Fruit fly (Drosophila melanogaster) whole organism, embryonic: ENCODE data around the gene Gs2.
A peak's percentile ranks its signal among the peaks of the same experiment; 100 is the strongest.

ENCODE experiments used
- Asciz ChIP-seq: fragments of 200-800 bp; sonication (Bioruptor generic); optimal IDR thresholded peaks from 2 replicates; lab custom pipeline; 2017; ENCODE audit warnings: missing biosample characterization, mild to moderate bottlenecking, missing genetic modification characterization, missing genetic modification reagents
- Awh ChIP-seq: fragments of 200-800 bp; sonication (Bioruptor generic); IDR thresholded peaks from 2 replicates; pipeline ENCODE4, ENCODE4 v1.3.6; 2022; ENCODE audit warnings: missing biosample characterization, missing genetic modification characterization
- CG11696 ChIP-seq: fragments of 200-800 bp; sonication (Bioruptor generic); IDR thresholded peaks from 2 replicates; pipeline ENCODE4 v1.3.6; 2022; ENCODE audit warnings: missing biosample characterization, missing genetic modification characterization
- CG1233 ChIP-seq: fragments of 200-800 bp; sonication (Bioruptor generic); optimal IDR thresholded peaks from 4 replicates; lab custom pipeline; 2018; ENCODE audit warnings: missing biosample characterization, mild to moderate bottlenecking, missing genetic modification characterization
- CG12769 ChIP-seq: fragments of 200-800 bp; sonication (Bioruptor generic); optimal IDR thresholded peaks from 2 replicates; lab custom pipeline; 2019; ENCODE audit warnings: missing biosample characterization, mild to moderate bottlenecking, missing genetic modification characterization, moderate library complexity
- CG13775 ChIP-seq: fragments of 200-800 bp; sonication (Bioruptor generic); optimal IDR thresholded peaks from 3 replicates; lab custom pipeline; 2017; ENCODE audit warnings: missing biosample characterization, mild to moderate bottlenecking, missing genetic modification characterization
- CG17385 ChIP-seq: fragments of 200-800 bp; sonication (Bioruptor generic); optimal IDR thresholded peaks from 3 replicates; lab custom pipeline; 2018; ENCODE audit warnings: missing biosample characterization, mild to moderate bottlenecking, missing genetic modification characterization
- CG2678 ChIP-seq: fragments of 200-800 bp; sonication (Bioruptor generic); optimal IDR thresholded peaks from 3 replicates; lab custom pipeline; 2019; ENCODE audit warnings: missing biosample characterization, mild to moderate bottlenecking, missing genetic modification characterization, moderate library complexity
- CG3065 ChIP-seq: fragments of 200-800 bp; sonication (Bioruptor generic); optimal IDR thresholded peaks from 2 replicates; lab custom pipeline; 2016; ENCODE audit warnings: missing biosample characterization, missing genetic modification characterization
- CG32767 ChIP-seq: fragments of 200-800 bp; sonication (Bioruptor generic); IDR thresholded peaks from 2 replicates; pipeline ENCODE4 v1.3.6; 2022; ENCODE audit warnings: missing biosample characterization, missing genetic modification characterization
- CG42726 ChIP-seq: fragments of 200-800 bp; sonication (Bioruptor generic); IDR thresholded peaks from 2 replicates; pipeline ENCODE4 v1.3.6; 2022; ENCODE audit warnings: missing biosample characterization, missing genetic modification characterization; ENCODE audit not compliant: partially characterized antibody
- CG43689 ChIP-seq: fragments of 200-800 bp; sonication (Bioruptor generic); IDR thresholded peaks from 2 replicates; pipeline ENCODE4 v1.3.6; 2022; ENCODE audit warnings: missing biosample characterization, missing genetic modification characterization
- CG4854 ChIP-seq: fragments of 200-800 bp; sonication (Bioruptor generic); optimal IDR thresholded peaks from 2 replicates; lab custom pipeline; 2016; ENCODE audit warnings: missing biosample characterization, missing genetic modification characterization, inconsistent platforms
- CG5953 ChIP-seq: fragments of 200-800 bp; sonication (Bioruptor generic); IDR thresholded peaks from 2 replicates; pipeline ENCODE4 v1.3.6; 2022; ENCODE audit warnings: missing biosample characterization, missing genetic modification characterization
- CG6175 ChIP-seq: fragments of 200-800 bp; sonication (Bioruptor generic); IDR thresholded peaks from 3 replicates; pipeline ENCODE4 v1.3.6; 2022; ENCODE audit warnings: missing biosample characterization, missing genetic modification characterization
- CG8281 ChIP-seq: fragments of 200-800 bp; sonication (Bioruptor generic); optimal IDR thresholded peaks from 2 replicates; lab custom pipeline; 2018; ENCODE audit warnings: missing biosample characterization, mild to moderate bottlenecking, missing genetic modification characterization, moderate library complexity
- Drgx ChIP-seq: fragments of 200-800 bp; sonication (Bioruptor generic); IDR thresholded peaks from 2 replicates; pipeline ENCODE4 v1.3.6; 2022; ENCODE audit warnings: missing biosample characterization, missing genetic modification characterization
- E2f1 ChIP-seq: fragments of 200-800 bp; sonication (Bioruptor generic); IDR thresholded peaks from 2 replicates; pipeline ENCODE4 v1.3.6; 2022; ENCODE audit warnings: missing biosample characterization, missing genetic modification characterization
- GATAe ChIP-seq: fragments of 200-800 bp; sonication (Bioruptor generic); conservative IDR thresholded peaks from 2 replicates; pipeline ENCODE4 v1.3.6; 2022; ENCODE audit warnings: missing biosample characterization, missing genetic modification characterization
- Hand ChIP-seq: fragments of 200-800 bp; sonication (Bioruptor generic); optimal IDR thresholded peaks from 2 replicates; lab custom pipeline; 2017; ENCODE audit warnings: mild to moderate bottlenecking, missing biosample characterization, missing genetic modification reagents, missing genetic modification characterization
- Hr78 ChIP-seq, 2 experiments: fragments of 200-800 bp in 1 of 2; fragments of >200 bp in 1 of 2; sonication (Bioruptor generic) in 1 of 2; optimal IDR thresholded peaks; 2 replicates each; lab custom pipeline; 2017 to 2019; ENCODE audit warnings: missing biosample characterization in 2 of 2, missing genetic modification characterization in 2 of 2, mild to moderate bottlenecking in 1 of 2, moderate library complexity in 1 of 2
- Lpt ChIP-seq: fragments of >200 bp; optimal IDR thresholded peaks from 2 replicates; lab custom pipeline; 2018; ENCODE audit warnings: missing biosample characterization, missing genetic modification characterization
- NC2α ChIP-seq: fragments of 200-800 bp; sonication (Bioruptor generic); optimal IDR thresholded peaks from 2 replicates; lab custom pipeline; 2016; ENCODE audit warnings: missing biosample characterization, missing genetic modification characterization
- Nf-YB ChIP-seq: fragments of 200-800 bp; sonication (Bioruptor generic); optimal IDR thresholded peaks from 3 replicates; lab custom pipeline; 2019; ENCODE audit warnings: missing biosample characterization, mild to moderate bottlenecking, missing genetic modification characterization, moderate library complexity
- Nf-YC ChIP-seq: fragments of 200-800 bp; optimal IDR thresholded peaks from 3 replicates; lab custom pipeline; 2019; ENCODE audit warnings: missing biosample characterization, mild to moderate bottlenecking, missing genetic modification characterization, moderate library complexity
- Pdp1 ChIP-seq, 2 experiments: fragments of 200-800 bp; sonication (Bioruptor generic); optimal IDR thresholded peaks; 3 replicates each; lab custom pipeline; 2016; ENCODE audit warnings: missing biosample characterization in 2 of 2, missing genetic modification characterization in 2 of 2, mild to moderate bottlenecking in 1 of 2, moderate library complexity in 1 of 2
- Side ChIP-seq: fragments of 200-800 bp; sonication (Bioruptor generic); optimal IDR thresholded peaks from 2 replicates; lab custom pipeline; 2016; ENCODE audit warnings: missing biosample characterization, missing genetic modification characterization
- Six4 ChIP-seq: fragments of 200-800 bp; sonication (Bioruptor generic); optimal IDR thresholded peaks from 2 replicates; lab custom pipeline; 2016; ENCODE audit warnings: missing biosample characterization, missing genetic modification characterization
- Stat92E ChIP-seq, 3 experiments: fragments of >200 bp in 2 of 3; fragments of 200-800 bp in 1 of 3; sonication (Bioruptor generic) in 1 of 3; optimal IDR thresholded peaks; 2 replicates each; lab custom pipeline; 2017 to 2019; ENCODE audit warnings: missing biosample characterization in 3 of 3, missing genetic modification characterization in 3 of 3, mild to moderate bottlenecking in 1 of 3, moderate library complexity in 1 of 3
- bsh ChIP-seq, 2 experiments: fragments of 200-800 bp; sonication (Bioruptor generic); optimal IDR thresholded peaks; 2 replicates each; lab custom pipeline; 2017 to 2018; ENCODE audit warnings: mild to moderate bottlenecking in 2 of 2, missing biosample characterization in 2 of 2, missing genetic modification characterization in 2 of 2, moderate library complexity in 1 of 2
- cg ChIP-seq: fragments of 200-800 bp; sonication (Bioruptor generic); optimal IDR thresholded peaks from 3 replicates; lab custom pipeline; 2019; ENCODE audit warnings: missing biosample characterization, mild to moderate bottlenecking, missing genetic modification characterization, moderate library complexity
- crc ChIP-seq: fragments of 200-800 bp; sonication (Bioruptor generic); optimal IDR thresholded peaks from 2 replicates; lab custom pipeline; 2016; ENCODE audit warnings: missing biosample characterization, missing genetic modification characterization
- dan ChIP-seq: fragments of 200-800 bp; sonication (Bioruptor generic); IDR thresholded peaks from 2 replicates; pipeline ENCODE4 v1.3.6; 2022; ENCODE audit warnings: missing biosample characterization, missing genetic modification characterization
- dpn ChIP-seq, 2 experiments: fragments of 200-800 bp; sonication (Bioruptor generic); optimal IDR thresholded peaks; 3 replicates each; lab custom pipeline; 2016; ENCODE audit warnings: missing biosample characterization in 2 of 2, missing genetic modification characterization in 2 of 2
- fd102C ChIP-seq: fragments of 200-800 bp; sonication (Bioruptor generic); optimal IDR thresholded peaks from 2 replicates; lab custom pipeline; 2018; ENCODE audit warnings: missing biosample characterization, mild to moderate bottlenecking, missing genetic modification characterization, moderate library complexity
- gcm2 ChIP-seq: fragments of 200-800 bp; sonication (Bioruptor generic); optimal IDR thresholded peaks from 2 replicates; lab custom pipeline; 2016; ENCODE audit warnings: missing biosample characterization, missing genetic modification characterization
- grn ChIP-seq: fragments of 200-800 bp; sonication (Bioruptor generic); optimal IDR thresholded peaks from 3 replicates; lab custom pipeline; 2017; ENCODE audit warnings: missing biosample characterization, missing genetic modification characterization
- inv ChIP-seq: fragments of 200-800 bp; sonication (Bioruptor generic); IDR thresholded peaks from 2 replicates; pipeline ENCODE4 v1.3.6; 2022; ENCODE audit warnings: missing biosample characterization, missing genetic modification characterization; ENCODE audit not compliant: partially characterized antibody
- jigr1 ChIP-seq: fragments of 200-800 bp; sonication (Bioruptor generic); IDR thresholded peaks from 3 replicates; pipeline ENCODE4 v1.3.6; 2022; ENCODE audit warnings: missing biosample characterization, missing genetic modification characterization
- jumu ChIP-seq: fragments of 200-800 bp; sonication (Bioruptor generic); optimal IDR thresholded peaks from 3 replicates; lab custom pipeline; 2016; ENCODE audit warnings: missing biosample characterization, missing genetic modification characterization
- ken ChIP-seq: fragments of 200-800 bp; sonication (Bioruptor generic); IDR thresholded peaks from 3 replicates; pipeline ENCODE4 v1.3.6; 2022; ENCODE audit warnings: missing biosample characterization, missing genetic modification characterization
- lab ChIP-seq: fragments of 200-800 bp; sonication (Bioruptor generic); optimal IDR thresholded peaks from 3 replicates; lab custom pipeline; 2017; ENCODE audit warnings: missing biosample characterization, missing genetic modification characterization, mild to moderate bottlenecking, moderate library complexity, missing genetic modification reagents
- lmd ChIP-seq: fragments of 200-800 bp; sonication (Bioruptor generic); IDR thresholded peaks from 2 replicates; pipeline ENCODE4 v1.3.6; 2022; ENCODE audit warnings: missing biosample characterization, missing genetic modification characterization
- nerfin-1 ChIP-seq: fragments of 200-800 bp; sonication (Bioruptor generic); optimal IDR thresholded peaks from 3 replicates; lab custom pipeline; 2019; ENCODE audit warnings: missing biosample characterization, mild to moderate bottlenecking, missing genetic modification characterization, moderate library complexity
- sug ChIP-seq: fragments of 200-800 bp; optimal IDR thresholded peaks from 2 replicates; lab custom pipeline; 2019; ENCODE audit warnings: missing biosample characterization, mild to moderate bottlenecking, missing genetic modification characterization, moderate library complexity
- wdn ChIP-seq: fragments of 200-800 bp; sonication (Bioruptor generic); IDR thresholded peaks from 2 replicates; pipeline ENCODE4 v1.3.6; 2022; ENCODE audit warnings: missing biosample characterization, missing genetic modification characterization
- wek ChIP-seq: fragments of 200-800 bp; sonication (Bioruptor generic); optimal IDR thresholded peaks from 3 replicates; lab custom pipeline; 2018; ENCODE audit warnings: missing biosample characterization, mild to moderate bottlenecking, missing genetic modification characterization, moderate library complexity
- z ChIP-seq: fragments of 200-800 bp; sonication (Bioruptor generic); IDR thresholded peaks from 3 replicates; pipeline ENCODE4 v1.3.6; 2022; ENCODE audit warnings: missing biosample characterization, missing genetic modification characterization
- zen2 ChIP-seq: fragments of 200-800 bp; sonication (Bioruptor generic); IDR thresholded peaks from 3 replicates; pipeline ENCODE4 v1.3.6; 2022; ENCODE audit warnings: missing biosample characterization, missing genetic modification characterization; ENCODE audit not compliant: partially characterized antibody
- zf30C ChIP-seq: fragments of 200-800 bp; sonication (Bioruptor generic); optimal IDR thresholded peaks from 3 replicates; lab custom pipeline; 2018; ENCODE audit warnings: missing biosample characterization, mild to moderate bottlenecking, missing genetic modification characterization

The Gs2 gene

dm6 chrX:11427282-11427689, 4.7 kb downstream of the Gs2 start (continued):
- TF ChIP-seq zen2 (GFP tag; lab: Robert Waterston, UW) (no peak), CG5953 (no peak), lmd (no peak), sug (tag; lab: Kevin White, UChicago) (peak; percentile 91), CG43689 (GFP tag; lab: Robert Waterston, UW) (no peak), CG3065 (no peak), Drgx (0 out of 2 replicates have a peak, but pooled peaks have one; percentile 13), CG32767 (0 out of 2 replicates have a peak, but pooled peaks have one; percentile 16), Side (GFP tag; lab: Kevin White, UChicago) (peak; percentile 50), lab (GFP tag; lab: Kevin White, UChicago) (peak; percentile 82), CG8281 (tag; lab: Kevin White, UChicago) (peak; percentile 18), NC2α (no peak), CG4854 (no peak), Stat92E (GFP tag; optimal IDR thresholded peaks at IDR 0.05; lab: Kevin White, UChicago) (no peak), dan (no peak), z (GFP tag; lab: Robert Waterston, UW) (no peak), Pdp1 (GFP tag; optimal IDR thresholded peaks at IDR 0.05; lab: Kevin White, UChicago) (peak in 1 of 2 experiments; percentile 52), CG12769 (tag; lab: Kevin White, UChicago) (peak; percentile 57), jumu (GFP tag; lab: Kevin White, UChicago) (no peak), CG1233 (GFP tag; lab: Kevin White, UChicago) (peak; percentile 14), inv (no peak), wek (peak; percentile 66), bsh (GFP tag; optimal IDR thresholded peaks at IDR 0.05; lab: Kevin White, UChicago) (peak in 1 of 2 experiments; percentile 63), cg (GFP tag; lab: Kevin White, UChicago) (peak; percentile 89), CG42726 (GFP tag; lab: Robert Waterston, UW) (no peak), grn (GFP tag; lab: Kevin White, UChicago) (peak; percentile 65), Hr78 (GFP tag; optimal IDR thresholded peaks at IDR 0.05; lab: Kevin White, UChicago) (peak in 1 of 2 experiments; percentile 23), dpn (GFP tag; optimal IDR thresholded peaks at IDR 0.05; lab: Kevin White, UChicago) (peak in 1 of 2 experiments; percentile 5), CG17385 (GFP tag; lab: Kevin White, UChicago) (peak; percentile 30), Asciz (GFP tag; lab: Kevin White, UChicago) (peak; percentile 67), Lpt (GFP tag; lab: Kevin White, UChicago) (no peak), Six4 (GFP tag; lab: Kevin White, UChicago) (no peak), CG11696 (no peak), nerfin-1 (tag; lab: Kevin White, UChicago) (no peak), wdn (no peak), Hand (GFP tag; lab: Kevin White, UChicago) (no peak), jigr1 (GFP tag; lab: Robert Waterston, UW) (no peak), zf30C (GFP tag; lab: Kevin White, UChicago) (no peak), fd102C (GFP tag; lab: Kevin White, UChicago) (no peak), Nf-YC (tag; lab: Kevin White, UChicago) (peak; percentile 14), CG2678 (peak; percentile 62), Nf-YB (GFP tag; lab: Kevin White, UChicago) (peak; percentile 3), E2f1 (GFP tag; lab: Robert Waterston, UW) (no peak), GATAe (GFP tag; lab: Robert Waterston, UW) (peak; percentile 66; the same call in 1 of the 2 replicates), crc (GFP tag; lab: Kevin White, UChicago) (no peak), Awh (GFP tag; lab: Robert Waterston, UW) (no peak), CG13775 (no peak), ken (GFP tag; lab: Robert Waterston, UW) (no peak), gcm2 (GFP tag; lab: Kevin White, UChicago) (no peak), CG6175 (GFP tag; lab: Robert Waterston, UW) (peak; percentile 66; the same call in 1 of the 3 replicates)
